Worm (Caenorhabditis elegans): ENCODE measurements around the gene ran-3.

ce11 chrII:8344803-8345202 is 20.0 kb upstream of the ran-3 start:
- TF ChIP-seq klf-2 (GFP tag; conservative IDR thresholded peaks at IDR 0.05) (no peak), cog-1 (tag; optimal IDR thresholded peaks at IDR 0.05) (no peak), ztf-23 (GFP tag; IDR thresholded peaks at IDR 0.05) (no peak)
